Fruit fly (Drosophila melanogaster) whole organism: ENCODE results near the gene Fkbp39.

ENCODE experiments used
- CG8478 ChIP-seq: fragments of >200 bp; optimal IDR thresholded peaks from 2 replicates; lab custom pipeline; 2018; ENCODE audit warnings: inconsistent platforms
- Dll ChIP-seq: fragments of >200 bp; optimal IDR thresholded peaks from 2 replicates; lab custom pipeline; 2017
- EcR ChIP-seq, 2 experiments: fragments of >200 bp; optimal IDR thresholded peaks; 2 replicates each; lab custom pipeline; 2017; ENCODE audit warnings: missing biosample characterization in 2 of 2, missing genetic modification characterization in 2 of 2, missing genetic modification reagents in 2 of 2
- pan ChIP-seq: fragments of >200 bp; optimal IDR thresholded peaks from 2 replicates; lab custom pipeline; 2017
- psq ChIP-seq: fragments of >200 bp; optimal IDR thresholded peaks from 2 replicates; lab custom pipeline; 2017
- usp ChIP-seq: fragments of >200 bp; optimal IDR thresholded peaks from 2 replicates; lab custom pipeline; 2017; ENCODE audit warnings: missing biosample characterization, missing genetic modification characterization, mixed read lengths

The Fkbp39 gene

DNA sequence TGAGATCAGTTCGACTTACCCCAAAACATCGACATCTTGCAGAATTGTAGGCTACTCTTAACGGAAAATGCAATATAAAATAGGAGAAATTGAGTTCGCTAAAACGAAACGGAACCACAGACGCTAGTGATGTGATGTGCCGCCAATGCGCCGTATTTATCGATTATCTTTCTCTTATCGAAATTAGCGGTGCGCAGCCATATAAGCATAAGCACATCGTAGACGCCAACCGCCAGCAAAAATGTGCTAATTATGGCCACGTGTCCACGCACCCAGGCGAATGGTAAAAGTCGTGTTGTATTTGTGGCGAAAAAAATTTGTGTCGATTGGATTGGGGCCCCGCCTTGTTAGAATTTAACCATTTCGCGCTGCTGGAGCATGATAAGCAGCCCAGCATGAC is at the start of gene Fkbp39, which contains the start of gene Cyfip:
TSS of gene Fkbp39 (minus strand) at position 140 of the 400 bp plus-strand sequence.
TSS of gene Cyfip (plus strand) at position 273 of the 400 bp plus-strand sequence.
- no peak for TF ChIP-seq EcR (GFP tag; optimal IDR thresholded peaks at IDR 0.05; lab: Kevin White, UChicago)
- TF ChIP-seq psq (lab: Kevin White, UChicago): no peak
- TF ChIP-seq usp: no peak
- no peak for TF ChIP-seq CG8478 (lab: Kevin White, UChicago)

DNA sequence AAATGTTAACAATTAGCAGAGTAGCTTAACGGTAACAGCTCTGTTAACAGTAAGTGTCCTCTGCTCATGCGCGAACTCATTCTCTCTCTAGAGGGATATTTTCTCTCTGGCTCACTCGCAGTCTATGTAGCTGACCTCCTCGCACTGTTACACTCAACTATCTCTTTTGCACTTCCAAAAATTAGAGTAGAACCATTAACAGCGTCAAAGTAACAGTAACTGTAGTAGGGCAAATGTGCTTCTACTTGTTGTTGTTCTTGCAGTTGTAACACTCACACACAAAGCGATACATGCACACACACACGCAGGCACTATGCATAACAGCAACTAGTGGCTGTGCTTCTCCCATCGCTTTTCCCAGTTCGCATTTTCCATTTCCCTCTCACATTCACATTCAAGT is 46.1 kb upstream of the Fkbp39 start:
- TF ChIP-seq pan (lab: Kevin White, UChicago) (no peak), CG8478 (lab: Kevin White, UChicago) (no peak), usp (no peak)

dm6 chr3R:15375470-15375869 is 42.5 kb upstream of the Fkbp39 start:
- TF ChIP-seq EcR (GFP tag; optimal IDR thresholded peaks at IDR 0.05; lab: Kevin White, UChicago) (no peak), Dll (no peak), psq (lab: Kevin White, UChicago) (no peak), pan (lab: Kevin White, UChicago) (no peak), CG8478 (lab: Kevin White, UChicago) (no peak), usp (no peak)

dm6 chr3R:15374397-15374796 is 41.5 kb upstream of the Fkbp39 start, which contains the start of gene Rbp:
Rbp (plus strand) TSS chr3R:15374635.
- no peak for TF ChIP-seq pan (lab: Kevin White, UChicago)
- no peak for TF ChIP-seq psq (lab: Kevin White, UChicago)
- TF ChIP-seq EcR (GFP tag; optimal IDR thresholded peaks at IDR 0.05; lab: Kevin White, UChicago): no peak
- no peak for TF ChIP-seq CG8478 (lab: Kevin White, UChicago)
- no peak for TF ChIP-seq Dll
- no peak for TF ChIP-seq usp

DNA sequence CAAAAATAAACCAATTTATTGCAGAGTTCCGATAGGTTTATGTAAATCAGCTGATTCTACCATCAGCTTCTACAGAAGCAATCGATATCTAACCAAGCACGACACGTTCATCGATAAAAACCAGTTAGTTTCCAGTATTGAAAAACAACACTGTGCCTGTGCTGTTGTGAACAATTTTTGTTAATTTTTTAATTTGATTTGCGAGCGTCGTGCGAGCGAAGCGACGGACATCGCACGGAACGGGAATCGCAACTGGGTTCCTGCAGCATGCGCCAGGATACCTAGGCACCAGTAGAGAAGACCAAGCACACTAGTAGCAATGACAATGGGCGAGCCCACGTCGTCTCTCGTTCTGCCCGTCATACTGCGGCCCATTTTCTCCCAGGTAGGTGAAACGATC is 38.9 kb upstream of the Fkbp39 start, which contains the start of the genes Ccm3 and CG6136:
TSS of gene Ccm3 (plus strand) at position 125 of the 400 bp plus-strand sequence.
TSS of gene CG6136 (minus strand) at position 380 of the 400 bp plus-strand sequence.
- TF ChIP-seq Dll (no peak), psq (lab: Kevin White, UChicago) (no peak), usp (no peak), EcR (GFP tag; optimal IDR thresholded peaks at IDR 0.05; lab: Kevin White, UChicago) (no peak), pan (lab: Kevin White, UChicago) (no peak), CG8478 (lab: Kevin White, UChicago) (no peak)

dm6 chr3R:15369742-15370141 is 36.8 kb upstream of the Fkbp39 start, which contains the start of gene CG14868:
CG14868 (minus strand) TSS chr3R:15369945.
- TF ChIP-seq CG8478 (lab: Kevin White, UChicago): no peak
- no peak for TF ChIP-seq EcR (GFP tag; optimal IDR thresholded peaks at IDR 0.05; lab: Kevin White, UChicago)
- no peak for TF ChIP-seq usp
- TF ChIP-seq Dll: no peak
- TF ChIP-seq psq (lab: Kevin White, UChicago): no peak
- TF ChIP-seq pan (lab: Kevin White, UChicago): no peak

- no peak for TF ChIP-seq EcR (GFP tag; optimal IDR thresholded peaks at IDR 0.05; lab: Kevin White, UChicago)
- TF ChIP-seq psq (lab: Kevin White, UChicago): no peak
- TF ChIP-seq CG8478 (lab: Kevin White, UChicago): no peak
Observed at dm6 chr3R:15367477-15367876, 34.5 kb upstream of the Fkbp39 start, which contains the start of gene CG34404. CG34404 (minus strand) TSS chr3R:15367665.

- TF ChIP-seq Dll (no peak), psq (lab: Kevin White, UChicago) (no peak), pan (lab: Kevin White, UChicago) (no peak), usp (no peak), CG8478 (lab: Kevin White, UChicago) (no peak), EcR (GFP tag; optimal IDR thresholded peaks at IDR 0.05; lab: Kevin White, UChicago) (no peak)
Observed at dm6 chr3R:15366839-15367238, 33.9 kb upstream of the Fkbp39 start.

DNA sequence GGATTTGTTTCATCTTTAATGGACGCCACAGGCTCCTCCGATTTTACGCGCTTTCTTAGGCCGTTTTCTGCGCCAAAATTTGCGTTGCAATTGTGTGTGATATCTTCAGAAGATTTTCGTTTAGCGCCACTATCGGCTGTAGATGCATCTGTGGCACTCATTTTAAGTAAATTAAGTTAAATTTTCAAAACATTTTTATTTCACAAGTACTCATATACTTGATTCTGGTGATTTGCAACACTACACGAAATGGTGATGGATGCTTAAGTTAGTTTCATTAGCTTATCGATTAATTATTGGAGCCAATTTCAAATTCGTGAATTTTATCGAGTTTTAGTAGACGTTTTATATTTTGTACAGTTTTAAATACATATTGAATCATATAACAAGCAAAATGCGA is 30.7 kb upstream of the Fkbp39 start, which contains the start of gene CG6171:
TSS of gene CG6171 (minus strand) at position 250 of the 400 bp plus-strand sequence.
- TF ChIP-seq Dll (no peak), psq (lab: Kevin White, UChicago) (no peak), CG8478 (lab: Kevin White, UChicago) (no peak), EcR (GFP tag; optimal IDR thresholded peaks at IDR 0.05; lab: Kevin White, UChicago) (no peak), usp (no peak), pan (lab: Kevin White, UChicago) (no peak)

DNA sequence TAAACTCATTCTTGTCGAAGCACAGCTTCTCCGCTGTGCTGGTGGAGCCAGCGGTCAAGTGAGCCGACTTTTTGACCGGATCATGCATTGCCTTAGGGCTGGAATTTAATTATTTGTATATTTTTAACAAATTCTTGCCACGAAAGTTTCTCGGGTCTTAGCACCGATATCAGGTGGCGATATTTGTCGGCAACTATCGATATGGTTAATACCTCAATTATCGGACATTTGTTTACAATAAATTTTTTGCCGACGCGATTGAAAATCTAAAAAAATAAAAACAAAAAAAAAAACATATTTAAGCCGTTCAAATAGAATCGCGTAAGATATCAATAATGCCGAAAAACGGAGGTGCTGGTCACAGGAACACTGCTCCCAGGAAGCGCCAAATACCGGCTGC is 28.6 kb upstream of the Fkbp39 start, which contains the start of the genes Cog2 and Trax:
TSS of gene Cog2 (minus strand) at position 168 of the 400 bp plus-strand sequence.
TSS of gene Trax (plus strand) at position 203 of the 400 bp plus-strand sequence.
- no peak for TF ChIP-seq usp
- no peak for TF ChIP-seq psq (lab: Kevin White, UChicago)
- TF ChIP-seq EcR (GFP tag; optimal IDR thresholded peaks at IDR 0.05; lab: Kevin White, UChicago): no peak
- no peak for TF ChIP-seq pan (lab: Kevin White, UChicago)
- TF ChIP-seq Dll: no peak
- TF ChIP-seq CG8478 (lab: Kevin White, UChicago): no peak

- TF ChIP-seq pan (lab: Kevin White, UChicago) (no peak), CG8478 (lab: Kevin White, UChicago) (peak; percentile 60), Dll (no peak), usp (no peak), psq (lab: Kevin White, UChicago) (no peak), EcR (GFP tag; optimal IDR thresholded peaks at IDR 0.05; lab: Kevin White, UChicago) (no peak)
Observed at dm6 chr3R:15356645-15357431, 23.9 kb upstream of the Fkbp39 start, which contains the start of the genes Atg4b and Hibch. Atg4b (minus strand) TSS chr3R:15356924. Hibch (plus strand) TSS chr3R:15357229.

DNA sequence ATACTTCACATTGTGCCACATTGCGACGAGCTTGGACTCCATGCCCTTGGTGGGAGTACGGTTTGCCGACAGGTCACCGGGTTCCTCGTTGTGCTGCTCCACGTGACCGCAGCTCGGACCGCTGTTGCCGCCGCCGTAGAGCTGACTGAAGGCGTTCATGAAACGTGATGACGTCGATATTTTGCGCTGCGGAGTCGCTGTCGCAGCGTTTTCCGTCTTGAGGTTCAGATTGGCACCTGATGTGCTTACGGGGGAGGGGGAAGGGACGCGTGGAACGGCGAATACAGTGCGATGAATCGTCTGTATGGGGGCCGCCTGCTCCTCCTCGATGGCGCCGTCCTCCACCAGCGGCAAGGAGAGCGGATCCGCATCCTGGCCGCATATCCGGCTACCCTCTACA is 23.2 kb upstream of the Fkbp39 start:
- TF ChIP-seq usp (no peak), psq (lab: Kevin White, UChicago) (no peak), EcR (GFP tag; optimal IDR thresholded peaks at IDR 0.05; lab: Kevin White, UChicago) (no peak), pan (lab: Kevin White, UChicago) (no peak), CG8478 (lab: Kevin White, UChicago) (no peak)
